Worm (Caenorhabditis elegans) whole organism, midembryonic: ENCODE results near the gene F22F1.2.

Experiments
- T22C8.4 ChIP-seq: fragments of 200-800 bp; sonication (Bioruptor generic); IDR thresholded peaks from 2 replicates; pipeline ENCODE4 v1.3.6; 2022; ENCODE audit warnings: missing genetic modification characterization, missing compliant biosample characterization
- cog-1 ChIP-seq: sonication (generic microtip); optimal IDR thresholded peaks from 2 replicates; lab custom pipeline; 2016; ENCODE audit warnings: missing genetic modification characterization, missing compliant biosample characterization
- flt-1 ChIP-seq: fragments of 200-800 bp; sonication (Bioruptor generic); IDR thresholded peaks from 2 replicates; pipeline ENCODE4 v1.3.6; 2022; ENCODE audit warnings: missing genetic modification characterization, missing compliant biosample characterization
- med-1 ChIP-seq: sonication (generic microtip); optimal IDR thresholded peaks from 2 replicates; lab custom pipeline; 2017; ENCODE audit warnings: missing genetic modification characterization, mild to moderate bottlenecking, missing compliant biosample characterization, antibody characterized with exemption, missing genetic modification reagents; ENCODE audit not compliant: insufficient read depth
- tab-1 ChIP-seq: fragments of 200-800 bp; sonication (Bioruptor generic); IDR thresholded peaks from 2 replicates; pipeline ENCODE4 v1.3.6; 2022; ENCODE audit warnings: missing genetic modification characterization, missing compliant biosample characterization
- ztf-23 ChIP-seq: fragments of 200-800 bp; sonication (Bioruptor generic); IDR thresholded peaks from 2 replicates; pipeline ENCODE4 v1.3.6; 2022; ENCODE audit warnings: missing genetic modification reagents, missing genetic modification characterization, missing compliant biosample characterization
- ztf-29 ChIP-seq: fragments of 200-800 bp; sonication (Bioruptor generic); IDR thresholded peaks from 2 replicates; pipeline ENCODE4 v1.3.6; 2022; ENCODE audit warnings: missing genetic modification reagents, missing genetic modification characterization, missing compliant biosample characterization

- TF ChIP-seq med-1 (GFP tag; lab: Kevin White, UChicago) (no peak), T22C8.4 (GFP tag; lab: Robert Waterston, UW) (no peak), tab-1 (no peak), flt-1 (no peak), ztf-23 (no peak), cog-1 (tag; lab: Kevin White, UChicago) (no peak), ztf-29 (GFP tag; lab: Robert Waterston, UW) (no peak)
These were observed 21.0 kb downstream of the F22F1.2 start, which contains the start of gene frpr-1 for ce11 chrX:8129543-8129942.
